Worm (Caenorhabditis elegans) whole organism, L1 larva: ENCODE measurements around the gene ndua-12.

Experiments
- lin-13 ChIP-seq: fragments of 150-350 bp; optimal IDR thresholded peaks from 2 replicates; lab custom pipeline; 2014; ENCODE audit warnings: missing biosample characterization, missing genetic modification reagents, missing genetic modification characterization
- lsy-2 ChIP-seq, 2 experiments: fragments of 150-350 bp; optimal IDR thresholded peaks; 2 replicates each; lab custom pipeline; 2014; ENCODE audit warnings: missing biosample characterization in 2 of 2, missing genetic modification characterization in 2 of 2

ce11 chrIV:2703927-2704401, 15.7 kb downstream of the ndua-12 start, which contains the start of gene Y94H6A.5:
- TF ChIP-seq lin-13 (peak; percentile 40), lsy-2 (tag; optimal IDR thresholded peaks at IDR 0.05; lab: Kevin White, UChicago) (peak; percentile 90 to 98)
